Worm (Caenorhabditis elegans) whole organism, L1 larva: ENCODE measurements around the gene srbc-54.
A peak's percentile ranks its signal among the peaks of the same experiment; 100 is the strongest.

ENCODE experiments used
- F16B12.6 ChIP-seq: fragments of 150-350 bp; optimal IDR thresholded peaks from 2 replicates; lab custom pipeline; 2014; ENCODE audit warnings: missing biosample characterization, missing genetic modification characterization
- Y116A8C.19 ChIP-seq: sonication (generic microtip); optimal IDR thresholded peaks from 2 replicates; lab custom pipeline; 2016; ENCODE audit warnings: missing compliant biosample characterization, missing genetic modification characterization, borderline replicate concordance
- blmp-1 ChIP-seq: fragments of 150-350 bp; optimal IDR thresholded peaks from 2 replicates; lab custom pipeline; 2014; ENCODE audit warnings: missing biosample characterization, missing genetic modification characterization
- ceh-8 ChIP-seq: fragments of 200-800 bp; sonication (Bioruptor generic); optimal IDR thresholded peaks from 2 replicates; lab custom pipeline; 2018; ENCODE audit warnings: mild to moderate bottlenecking, missing genetic modification characterization, moderate library complexity, missing compliant biosample characterization
- dpl-1 ChIP-seq, 3 experiments: fragments of 150-350 bp in 2 of 3; sonication (generic microtip) in 1 of 3; optimal IDR thresholded peaks; 2 replicates each; lab custom pipeline; 2014 to 2017; ENCODE audit warnings: missing biosample characterization in 3 of 3, missing genetic modification characterization in 3 of 3, missing genetic modification reagents in 3 of 3
- efl-3 ChIP-seq: fragments of 200-800 bp; sonication (Bioruptor generic); optimal IDR thresholded peaks from 2 replicates; lab custom pipeline; 2018; ENCODE audit warnings: mild to moderate bottlenecking, missing genetic modification characterization, missing compliant biosample characterization
- egl-13 ChIP-seq: sonication (generic microtip); optimal IDR thresholded peaks from 2 replicates; lab custom pipeline; 2016; ENCODE audit warnings: missing genotype, missing genetic modification reagents, missing genetic modification characterization, missing compliant biosample characterization
- egl-27 ChIP-seq, 2 experiments: fragments of 150-350 bp in 1 of 2; sonication (generic microtip); optimal IDR thresholded peaks; 3 replicates each; lab custom pipeline; 2017 to 2018; ENCODE audit warnings: missing biosample characterization in 2 of 2, missing genetic modification characterization in 2 of 2, missing genetic modification reagents in 2 of 2
- elt-2 ChIP-seq: sonication (generic microtip); optimal IDR thresholded peaks from 2 replicates; lab custom pipeline; 2016; ENCODE audit warnings: missing genetic modification characterization, mild to moderate bottlenecking, inconsistent platforms, missing compliant biosample characterization, missing genetic modification reagents
- elt-3 ChIP-seq, 6 experiments: fragments of 150-350 bp in 1 of 6; sonication (generic microtip); optimal IDR thresholded peaks; 2 replicates each; lab custom pipeline; 2017 to 2018; ENCODE audit warnings: missing biosample characterization in 6 of 6, missing genetic modification characterization in 6 of 6, inconsistent platforms in 1 of 6
- fkh-10 ChIP-seq: sonication (generic microtip); optimal IDR thresholded peaks from 2 replicates; lab custom pipeline; 2017; ENCODE audit warnings: missing biosample characterization, missing genetic modification reagents, missing genetic modification characterization
- grh-1 ChIP-seq: fragments of 200-800 bp; sonication (Bioruptor generic); IDR thresholded peaks from 2 replicates; pipeline ENCODE4 v1.3.6; 2022; ENCODE audit warnings: missing genetic modification reagents, missing genetic modification characterization, missing compliant biosample characterization
- hlh-4 ChIP-seq: sonication (generic microtip); optimal IDR thresholded peaks from 2 replicates; lab custom pipeline; 2016; ENCODE audit warnings: mild to moderate bottlenecking, missing genetic modification characterization, missing compliant biosample characterization
- hpl-2 ChIP-seq: fragments of 150-350 bp; optimal IDR thresholded peaks from 2 replicates; lab custom pipeline; 2014; ENCODE audit warnings: missing biosample characterization, missing genetic modification reagents, missing genetic modification characterization
- jun-1 ChIP-seq: fragments of 150-350 bp; optimal IDR thresholded peaks from 2 replicates; lab custom pipeline; 2014; ENCODE audit warnings: missing biosample characterization, missing genetic modification reagents, missing genetic modification characterization
- lin-39 ChIP-seq: fragments of 150-350 bp; optimal IDR thresholded peaks from 2 replicates; lab custom pipeline; 2014; ENCODE audit warnings: missing biosample characterization, missing genetic modification reagents, missing genetic modification characterization
- mab-9 ChIP-seq: fragments of 200-800 bp; sonication (Bioruptor generic); IDR thresholded peaks from 2 replicates; pipeline ENCODE4 v1.3.6; 2022; ENCODE audit warnings: missing genetic modification reagents, missing genetic modification characterization, missing compliant biosample characterization
- mdl-1 ChIP-seq, 2 experiments: fragments of 150-350 bp; optimal IDR thresholded peaks; 2 replicates each; lab custom pipeline; 2014 to 2017; ENCODE audit warnings: missing biosample characterization in 2 of 2, missing genetic modification characterization in 2 of 2, inconsistent platforms in 1 of 2
- mef-2 ChIP-seq: fragments of 150-350 bp; optimal IDR thresholded peaks from 2 replicates; lab custom pipeline; 2014; ENCODE audit warnings: missing biosample characterization, missing genetic modification characterization
- mep-1 ChIP-seq: fragments of 150-350 bp; optimal IDR thresholded peaks from 2 replicates; lab custom pipeline; 2014; ENCODE audit warnings: missing biosample characterization, missing genetic modification characterization
- nhr-11 ChIP-seq: fragments of 150-350 bp; optimal IDR thresholded peaks from 2 replicates; lab custom pipeline; 2014; ENCODE audit warnings: missing biosample characterization, missing genetic modification characterization
- nhr-20 ChIP-seq: sonication (generic microtip); optimal IDR thresholded peaks from 2 replicates; lab custom pipeline; 2016; ENCODE audit warnings: mild to moderate bottlenecking, missing genetic modification characterization, missing compliant biosample characterization
- nhr-47 ChIP-seq: sonication (generic microtip); optimal IDR thresholded peaks from 2 replicates; lab custom pipeline; 2016; ENCODE audit warnings: mild to moderate bottlenecking, missing genetic modification characterization, moderate library complexity, missing compliant biosample characterization
- nhr-71 ChIP-seq: sonication (generic microtip); optimal IDR thresholded peaks from 2 replicates; lab custom pipeline; 2016; ENCODE audit warnings: mild to moderate bottlenecking, missing genetic modification characterization, moderate library complexity, missing compliant biosample characterization
- nhr-85 ChIP-seq: sonication (generic microtip); peaks from one replicate; lab custom pipeline; 2016; ENCODE audit warnings: missing genetic modification characterization, inconsistent platforms, missing compliant biosample characterization
- pax-3 ChIP-seq: fragments of 200-800 bp; sonication (Bioruptor generic); optimal IDR thresholded peaks from 2 replicates; lab custom pipeline; 2018; ENCODE audit warnings: mild to moderate bottlenecking, missing genetic modification characterization, moderate library complexity, missing compliant biosample characterization
- sox-4 ChIP-seq: sonication (generic microtip); optimal IDR thresholded peaks from 2 replicates; lab custom pipeline; 2016; ENCODE audit warnings: missing genetic modification characterization, missing compliant biosample characterization
- tlp-1 ChIP-seq: fragments of 150-350 bp; optimal IDR thresholded peaks from 2 replicates; lab custom pipeline; 2014; ENCODE audit warnings: missing biosample characterization, missing genetic modification characterization
- unc-130 ChIP-seq: fragments of 150-350 bp; optimal IDR thresholded peaks from 2 replicates; lab custom pipeline; 2017; ENCODE audit warnings: missing biosample characterization, missing genetic modification characterization, inconsistent platforms
- vab-15 ChIP-seq: sonication (generic microtip); optimal IDR thresholded peaks from 2 replicates; lab custom pipeline; 2017; ENCODE audit warnings: missing genotype, mild to moderate bottlenecking, missing genetic modification characterization, missing compliant biosample characterization
- ztf-11 ChIP-seq, 2 experiments: sonication (generic microtip); optimal IDR thresholded peaks; 2 replicates each; lab custom pipeline; 2016 to 2017; ENCODE audit warnings: missing genetic modification characterization in 2 of 2, missing biosample characterization in 1 of 2, missing compliant biosample characterization in 1 of 2

Gene srbc-54

ce11 chrV:15862599-15862998 lies 29.1 kb upstream of the srbc-54 start, which contains the start of gene srz-12:
TSS of gene srz-12 (minus strand) at chrV:15862699.
- TF ChIP-seq unc-130 (tag; lab: Kevin White, UChicago) (no peak), grh-1 (no peak), jun-1 (no peak)

- TF ChIP-seq nhr-47 (tag; lab: Kevin White, UChicago) (no peak), blmp-1 (tag; lab: Kevin White, UChicago) (no peak), ceh-8 (no peak), dpl-1 (GFP tag; optimal IDR thresholded peaks at IDR 0.05; lab: Kevin White, UChicago) (no peak), hlh-4 (tag; lab: Kevin White, UChicago) (peak; percentile 20), sox-4 (tag; lab: Kevin White, UChicago) (no peak)
Measured at ce11 chrV:15858292-15858691, 24.8 kb upstream of the srbc-54 start, which contains the start of gene srh-148. TSS of gene srh-148 (minus strand) at chrV:15858392.

DNA sequence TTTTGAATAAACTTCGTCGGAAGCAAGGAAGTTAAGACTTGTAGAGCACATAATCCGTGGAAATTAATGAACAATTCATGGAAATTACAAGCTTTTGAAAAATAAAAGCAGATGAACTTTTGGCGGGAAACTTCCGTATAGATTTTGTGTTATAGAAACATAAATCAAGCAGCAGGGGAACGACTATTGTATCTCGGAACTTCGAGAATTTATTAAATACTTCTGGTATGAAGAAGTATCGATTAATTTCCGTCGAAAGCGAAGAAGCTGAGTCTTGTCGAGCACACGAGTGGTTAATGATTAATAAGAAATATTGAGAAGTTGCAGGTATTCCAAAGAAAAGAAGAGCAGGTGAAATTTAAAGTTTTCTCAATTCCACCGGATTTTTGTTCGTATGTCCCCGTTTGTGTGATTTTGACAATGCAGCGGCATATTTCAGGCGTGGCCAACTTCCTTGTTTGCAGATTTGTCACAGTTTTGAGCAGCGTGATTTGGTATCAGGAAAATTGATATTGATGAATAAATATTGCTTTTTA lies 16.8 kb upstream of the srbc-54 start, which contains the start of gene srh-147:
srh-147 (minus strand) TSS at position 51 of the 536 bp plus-strand sequence.
- TF ChIP-seq hlh-4 (tag; lab: Kevin White, UChicago): peak; percentile 92

DNA sequence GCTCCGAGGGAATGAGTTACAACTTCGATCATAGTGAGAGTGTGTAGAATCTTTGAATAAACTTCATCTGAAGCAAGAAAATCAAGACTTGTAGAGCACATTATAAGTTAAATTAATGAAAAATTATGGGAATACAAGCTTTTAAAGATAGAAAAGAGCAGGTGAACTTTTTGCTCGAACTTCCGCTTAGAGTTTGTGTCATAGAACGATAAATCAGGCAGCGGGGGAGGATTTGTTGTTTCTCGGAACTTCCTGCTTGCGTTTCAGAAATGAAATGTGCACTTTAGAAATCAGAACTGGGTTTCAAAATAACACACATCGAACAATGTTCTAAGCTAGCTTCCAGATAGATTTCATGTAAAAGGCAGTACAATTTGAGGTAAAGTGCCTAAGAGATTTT lies 7.6 kb upstream of the srbc-54 start, which contains the start of gene srh-149:
srh-149 (minus strand) TSS at position 101 of the 400 bp plus-strand sequence.
- no peak for TF ChIP-seq efl-3 (GFP tag; lab: Kevin White, UChicago)
- TF ChIP-seq mdl-1 (tag; optimal IDR thresholded peaks at IDR 0.05; lab: Kevin White, UChicago): no peak
- TF ChIP-seq hlh-4 (tag; lab: Kevin White, UChicago): peak; percentile 50

DNA sequence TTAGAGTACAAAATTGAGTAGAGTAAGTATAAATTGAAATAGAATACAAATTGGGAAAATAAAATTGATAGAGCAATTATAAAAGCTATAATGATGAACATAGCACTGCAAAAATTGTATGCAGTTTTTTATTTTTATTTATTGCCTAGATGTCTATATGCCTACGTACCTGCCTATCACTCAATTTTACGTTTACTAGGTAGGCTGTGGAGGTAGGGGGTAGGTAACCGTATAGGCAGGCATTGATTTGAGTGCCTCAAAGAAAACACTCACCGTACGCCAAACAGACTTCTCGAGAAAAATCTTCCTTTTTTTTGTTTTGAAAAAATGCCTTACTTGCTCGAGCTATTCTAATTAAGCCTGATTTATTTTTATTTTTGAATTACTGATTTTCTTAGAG lies 1.9 kb downstream of the srbc-54 start, which contains the start of gene srbc-56:
srbc-56 (minus strand) TSS at position 101 of the 400 bp plus-strand sequence.
- TF ChIP-seq pax-3 (tag; lab: Kevin White, UChicago) (no peak), mab-9 (GFP tag; lab: Robert Waterston, UW) (no peak), tlp-1 (tag; lab: Kevin White, UChicago) (no peak), mep-1 (no peak), ztf-11 (tag; optimal IDR thresholded peaks at IDR 0.05; lab: Kevin White, UChicago) (no peak), egl-27 (tag; optimal IDR thresholded peaks at IDR 0.05; lab: Kevin White, UChicago) (no peak), Y116A8C.19 (tag; lab: Kevin White, UChicago) (no peak), hlh-4 (tag; lab: Kevin White, UChicago) (no peak), mef-2 (tag; lab: Kevin White, UChicago) (no peak), nhr-85 (no peak), egl-13 (tag; lab: Kevin White, UChicago) (no peak), fkh-10 (GFP tag; lab: Kevin White, UChicago) (no peak), lin-39 (tag; lab: Kevin White, UChicago) (no peak), hpl-2 (no peak), ceh-8 (no peak), vab-15 (tag; lab: Kevin White, UChicago) (no peak), nhr-11 (tag; lab: Kevin White, UChicago) (no peak), elt-2 (tag; lab: Kevin White, UChicago) (no peak), F16B12.6 (tag; lab: Kevin White, UChicago) (no peak)

ce11 chrV:15829907-15830306 lies 3.6 kb downstream of the srbc-54 start, which contains the start of gene srbc-55:
TSS of gene srbc-55 (minus strand) at chrV:15830007.
- no peak for TF ChIP-seq nhr-11 (tag; lab: Kevin White, UChicago)
- no peak for TF ChIP-seq nhr-20 (tag; lab: Kevin White, UChicago)
- no peak for TF ChIP-seq elt-3 (tag; optimal IDR thresholded peaks at IDR 0.05; lab: Kevin White, UChicago)
- no peak for TF ChIP-seq nhr-71 (tag; lab: Kevin White, UChicago)
- TF ChIP-seq, all 84 proteins: peak for 0
